Fruit fly (Drosophila melanogaster): ENCODE data around the gene Gnpat.

The Gnpat gene

dm6 chr3R:25446482-25447300, 44.0 kb downstream of the Gnpat start:
- TF ChIP-seq Hr83 (GFP tag; optimal IDR thresholded peaks at IDR 0.05; ENCODE audit: poor library complexity, severe bottlenecking) (no peak), br (GFP tag; optimal IDR thresholded peaks at IDR 0.05) (no peak), sage (GFP tag; optimal IDR thresholded peaks at IDR 0.05) (no peak), HLH106 (tag; optimal IDR thresholded peaks at IDR 0.05) (no peak), jim (GFP tag; optimal IDR thresholded peaks at IDR 0.05) (no peak), lola (GFP tag; optimal IDR thresholded peaks at IDR 0.05) (no peak), Jra (GFP tag; optimal IDR thresholded peaks at IDR 0.05) (no peak), dmrt93B (GFP tag; optimal IDR thresholded peaks at IDR 0.05) (no peak), Dfd (GFP tag; optimal IDR thresholded peaks at IDR 0.05) (no peak), Rel (GFP tag; optimal IDR thresholded peaks at IDR 0.05) (no peak), Rel (tag; optimal IDR thresholded peaks at IDR 0.05) (no peak), fru (GFP tag; optimal IDR thresholded peaks at IDR 0.05) (no peak), CrebA (GFP tag; optimal IDR thresholded peaks at IDR 0.05; ENCODE audit: borderline replicate concordance) (no peak), CG9705 (GFP tag; optimal IDR thresholded peaks at IDR 0.05) (no peak), Vsx2 (GFP tag; optimal IDR thresholded peaks at IDR 0.05; ENCODE audit: partially characterized antibody) (no peak), sv (GFP tag; optimal IDR thresholded peaks at IDR 0.05) (no peak), Abd-B (GFP tag; optimal IDR thresholded peaks at IDR 0.05) (no peak), psq (GFP tag; optimal IDR thresholded peaks at IDR 0.05) (no peak), ey (GFP tag; optimal IDR thresholded peaks at IDR 0.05) (no peak)

dm6 chr3R:25445546-25446400, 45.0 kb downstream of the Gnpat start:
- TF ChIP-seq CG9705 (GFP tag; optimal IDR thresholded peaks at IDR 0.05) (no peak), sage (GFP tag; optimal IDR thresholded peaks at IDR 0.05) (no peak), br (GFP tag; optimal IDR thresholded peaks at IDR 0.05) (peak; percentile 51), dl (GFP tag; optimal IDR thresholded peaks at IDR 0.05; ENCODE audit: insufficient read depth in 1 of 2, partially characterized antibody in 2 of 2) (no peak), N (GFP tag; optimal IDR thresholded peaks at IDR 0.05) (no peak), OdsH (GFP tag; optimal IDR thresholded peaks at IDR 0.05) (peak; percentile 48), foxo (GFP tag; optimal IDR thresholded peaks at IDR 0.05) (peak in 1 of 2 experiments; percentile 70), HLH106 (tag; optimal IDR thresholded peaks at IDR 0.05) (peak; percentile 59), h (GFP tag; optimal IDR thresholded peaks at IDR 0.05) (peak; percentile 64), Myc (optimal IDR thresholded peaks at IDR 0.05) (no peak), lola (GFP tag; optimal IDR thresholded peaks at IDR 0.05) (no peak), tai (GFP tag; optimal IDR thresholded peaks at IDR 0.05) (no peak), dmrt93B (GFP tag; optimal IDR thresholded peaks at IDR 0.05) (peak; percentile 24), psq (GFP tag; optimal IDR thresholded peaks at IDR 0.05) (no peak), Hr83 (GFP tag; optimal IDR thresholded peaks at IDR 0.05; ENCODE audit: poor library complexity, severe bottlenecking) (no peak), usp (GFP tag; optimal IDR thresholded peaks at IDR 0.05) (no peak), Sp1 (GFP tag; optimal IDR thresholded peaks at IDR 0.05) (peak; percentile 28), Vsx2 (GFP tag; optimal IDR thresholded peaks at IDR 0.05; ENCODE audit: partially characterized antibody) (no peak), Mio (GFP tag; optimal IDR thresholded peaks at IDR 0.05) (no peak), Jra (GFP tag; optimal IDR thresholded peaks at IDR 0.05) (peak; percentile 1), jim (GFP tag; optimal IDR thresholded peaks at IDR 0.05) (no peak), sv (GFP tag; optimal IDR thresholded peaks at IDR 0.05) (peak; percentile 56), dsf (GFP tag; optimal IDR thresholded peaks at IDR 0.05; ENCODE audit: borderline replicate concordance) (no peak), CG32264 (GFP tag; optimal IDR thresholded peaks at IDR 0.05) (no peak), Hnf4 (GFP tag; optimal IDR thresholded peaks at IDR 0.05) (peak; percentile 31), brk (GFP tag; optimal IDR thresholded peaks at IDR 0.05) (no peak), Dfd (GFP tag; optimal IDR thresholded peaks at IDR 0.05) (no peak), pan (optimal IDR thresholded peaks at IDR 0.05) (no peak), CrebA (GFP tag; optimal IDR thresholded peaks at IDR 0.05; ENCODE audit: borderline replicate concordance) (no peak), Rel (GFP tag; optimal IDR thresholded peaks at IDR 0.05) (no peak), Rel (tag; optimal IDR thresholded peaks at IDR 0.05) (no peak), Abd-B (GFP tag; optimal IDR thresholded peaks at IDR 0.05) (no peak), woc (GFP tag; optimal IDR thresholded peaks at IDR 0.05) (peak; percentile 68), GATAd (GFP tag; optimal IDR thresholded peaks at IDR 0.05) (no peak), ey (GFP tag; optimal IDR thresholded peaks at IDR 0.05) (peak; percentile 60), Dif (GFP tag; optimal IDR thresholded peaks at IDR 0.05; ENCODE audit: partially characterized antibody) (no peak), Hr78 (GFP tag; optimal IDR thresholded peaks at IDR 0.05) (no peak), rgr (GFP tag; optimal IDR thresholded peaks at IDR 0.05) (peak; percentile 65), fru (GFP tag; optimal IDR thresholded peaks at IDR 0.05) (peak; percentile 79)

Data from whole organism, wandering third instar larva.